Fruit fly (Drosophila melanogaster) whole organism, embryonic: ENCODE results near the gene Prp39.

ENCODE experiments used
- B-H1 ChIP-seq: fragments of 200-800 bp; sonication (Bioruptor generic); IDR thresholded peaks from 3 replicates; pipeline ENCODE4 v1.3.6; 2022; ENCODE audit warnings: missing biosample characterization, missing genetic modification characterization
- B-H2 ChIP-seq: fragments of 200-800 bp; sonication (Bioruptor generic); optimal IDR thresholded peaks from 2 replicates; lab custom pipeline; 2018; ENCODE audit warnings: missing biosample characterization, mild to moderate bottlenecking, missing genetic modification characterization
- BEAF-32 ChIP-seq: fragments of 200-800 bp; sonication (Bioruptor generic); optimal IDR thresholded peaks from 3 replicates; lab custom pipeline; 2017; ENCODE audit warnings: missing biosample characterization, missing genetic modification characterization, mild to moderate bottlenecking, moderate library complexity, missing genetic modification reagents
- CG10543 ChIP-seq: fragments of 200-800 bp; sonication (Bioruptor generic); optimal IDR thresholded peaks from 3 replicates; lab custom pipeline; 2017; ENCODE audit warnings: missing biosample characterization, mild to moderate bottlenecking, missing genetic modification characterization, moderate library complexity
- CG10565 ChIP-seq: fragments of 200-800 bp; sonication (Bioruptor generic); optimal IDR thresholded peaks from 3 replicates; lab custom pipeline; 2016; ENCODE audit warnings: missing biosample characterization, mild to moderate bottlenecking, missing genetic modification characterization
- CG10959 ChIP-seq: fragments of 200-800 bp; sonication (Bioruptor generic); IDR thresholded peaks from 2 replicates; pipeline ENCODE4 v1.3.6; 2022; ENCODE audit warnings: missing biosample characterization, missing genetic modification characterization
- CG13424 ChIP-seq: fragments of 200-800 bp; sonication (Bioruptor generic); optimal IDR thresholded peaks from 2 replicates; lab custom pipeline; 2019; ENCODE audit warnings: missing biosample characterization, mild to moderate bottlenecking, missing genetic modification characterization, moderate library complexity
- CG14860 ChIP-seq: fragments of 200-800 bp; sonication (Bioruptor generic); IDR thresholded peaks from 3 replicates; pipeline ENCODE4 v1.3.6; 2022; ENCODE audit warnings: missing biosample characterization, missing genetic modification characterization; ENCODE audit not compliant: partially characterized antibody
- CG14965 ChIP-seq: fragments of 200-800 bp; sonication (Bioruptor generic); optimal IDR thresholded peaks from 2 replicates; lab custom pipeline; 2016; ENCODE audit warnings: missing biosample characterization, missing genetic modification characterization, borderline replicate concordance
- CG17829 ChIP-seq: fragments of 200-800 bp; optimal IDR thresholded peaks from 2 replicates; lab custom pipeline; 2019; ENCODE audit warnings: missing biosample characterization, mild to moderate bottlenecking, missing genetic modification characterization, moderate library complexity
- CG18764 ChIP-seq: fragments of 200-800 bp; sonication (Bioruptor generic); optimal IDR thresholded peaks from 3 replicates; lab custom pipeline; 2016; ENCODE audit warnings: missing biosample characterization, missing genetic modification characterization
- CG2116 ChIP-seq: fragments of 200-800 bp; sonication (Bioruptor generic); optimal IDR thresholded peaks from 3 replicates; lab custom pipeline; 2018; ENCODE audit warnings: missing biosample characterization, mild to moderate bottlenecking, missing genetic modification characterization
- CG2120 ChIP-seq: fragments of 200-800 bp; sonication (Bioruptor generic); optimal IDR thresholded peaks from 3 replicates; lab custom pipeline; 2016; ENCODE audit warnings: missing biosample characterization, missing genetic modification characterization
- CG2129 ChIP-seq: fragments of 200-800 bp; sonication (Bioruptor generic); IDR thresholded peaks from 2 replicates; pipeline ENCODE4 v1.3.6; 2022; ENCODE audit warnings: missing biosample characterization, missing genetic modification characterization; ENCODE audit not compliant: partially characterized antibody
- CG3847 ChIP-seq: fragments of 200-800 bp; sonication (Bioruptor generic); IDR thresholded peaks from 2 replicates; pipeline ENCODE4 v1.3.6; 2022; ENCODE audit warnings: missing biosample characterization, missing genetic modification characterization
- CG6272 ChIP-seq: fragments of 200-800 bp; sonication (Bioruptor generic); IDR thresholded peaks from 2 replicates; pipeline ENCODE4 v1.3.6; 2022; ENCODE audit warnings: missing biosample characterization, missing genetic modification characterization
- CG7271 ChIP-seq: fragments of 200-800 bp; sonication (Bioruptor generic); optimal IDR thresholded peaks from 2 replicates; lab custom pipeline; 2018; ENCODE audit warnings: missing biosample characterization, mild to moderate bottlenecking, missing genetic modification characterization, moderate library complexity
- CG8924 ChIP-seq: fragments of 200-800 bp; optimal IDR thresholded peaks from 3 replicates; lab custom pipeline; 2019; ENCODE audit warnings: missing biosample characterization, mild to moderate bottlenecking, missing genetic modification characterization, moderate library complexity
- CG9932 ChIP-seq: fragments of 200-800 bp; sonication (Bioruptor generic); IDR thresholded peaks from 2 replicates; pipeline ENCODE4 v1.3.6; 2022; ENCODE audit warnings: missing biosample characterization, missing genetic modification characterization
- CoRest ChIP-seq: fragments of 200-800 bp; sonication (Bioruptor generic); optimal IDR thresholded peaks from 3 replicates; lab custom pipeline; 2018; ENCODE audit warnings: missing biosample characterization, mild to moderate bottlenecking, missing genetic modification characterization, moderate library complexity
- Drgx ChIP-seq: fragments of 200-800 bp; sonication (Bioruptor generic); IDR thresholded peaks from 2 replicates; pipeline ENCODE4 v1.3.6; 2022; ENCODE audit warnings: missing biosample characterization, missing genetic modification characterization
- Fer1 ChIP-seq: fragments of 200-800 bp; sonication (Bioruptor generic); optimal IDR thresholded peaks from 2 replicates; lab custom pipeline; 2017; ENCODE audit warnings: missing biosample characterization, mild to moderate bottlenecking, missing genetic modification characterization
- HLH4C ChIP-seq: fragments of 200-800 bp; sonication (Bioruptor generic); IDR thresholded peaks from 3 replicates; pipeline ENCODE4 v1.3.6; 2022; ENCODE audit warnings: missing biosample characterization, missing genetic modification characterization; ENCODE audit not compliant: partially characterized antibody
- Lhr ChIP-seq: fragments of 200-800 bp; sonication (Bioruptor generic); optimal IDR thresholded peaks from 3 replicates; lab custom pipeline; 2017; ENCODE audit warnings: mild to moderate bottlenecking, missing biosample characterization, missing genetic modification reagents, missing genetic modification characterization
- NFAT ChIP-seq: fragments of 200-800 bp; sonication (Bioruptor generic); IDR thresholded peaks from 2 replicates; pipeline ENCODE4 v1.3.6; 2022; ENCODE audit warnings: missing biosample characterization, missing genetic modification characterization
- Nf-YA ChIP-seq: fragments of 200-800 bp; sonication (Bioruptor generic); IDR thresholded peaks from 2 replicates; pipeline ENCODE4 v1.3.6; 2022; ENCODE audit warnings: missing biosample characterization, missing genetic modification characterization
- Pdp1 ChIP-seq, 2 experiments: fragments of 200-800 bp; sonication (Bioruptor generic); optimal IDR thresholded peaks; 3 replicates each; lab custom pipeline; 2016; ENCODE audit warnings: missing biosample characterization in 2 of 2, missing genetic modification characterization in 2 of 2, mild to moderate bottlenecking in 1 of 2, moderate library complexity in 1 of 2
- Poxn ChIP-seq: fragments of 200-800 bp; sonication (Bioruptor generic); IDR thresholded peaks from 2 replicates; pipeline ENCODE4 v1.3.6; 2022; ENCODE audit warnings: missing biosample characterization, missing genetic modification characterization
- TFAM ChIP-seq: fragments of 200-800 bp; sonication (Bioruptor generic); optimal IDR thresholded peaks from 2 replicates; lab custom pipeline; 2017; ENCODE audit warnings: missing biosample characterization, missing genetic modification characterization, inconsistent platforms
- Xbp1 ChIP-seq: fragments of 200-800 bp; sonication (Bioruptor generic); optimal IDR thresholded peaks from 3 replicates; lab custom pipeline; 2016; ENCODE audit warnings: missing biosample characterization, mild to moderate bottlenecking, missing genetic modification characterization
- bsh ChIP-seq, 2 experiments: fragments of 200-800 bp; sonication (Bioruptor generic); optimal IDR thresholded peaks; 2 replicates each; lab custom pipeline; 2017 to 2018; ENCODE audit warnings: mild to moderate bottlenecking in 2 of 2, missing biosample characterization in 2 of 2, missing genetic modification characterization in 2 of 2, moderate library complexity in 1 of 2
- cato ChIP-seq: fragments of 200-800 bp; sonication (Bioruptor generic); optimal IDR thresholded peaks from 2 replicates; lab custom pipeline; 2016; ENCODE audit warnings: missing biosample characterization, missing genetic modification characterization, borderline replicate concordance
- crc ChIP-seq: fragments of 200-800 bp; sonication (Bioruptor generic); optimal IDR thresholded peaks from 2 replicates; lab custom pipeline; 2016; ENCODE audit warnings: missing biosample characterization, missing genetic modification characterization
- ewg ChIP-seq: fragments of 200-800 bp; sonication (Bioruptor generic); optimal IDR thresholded peaks from 3 replicates; lab custom pipeline; 2017; ENCODE audit warnings: mild to moderate bottlenecking, missing biosample characterization, missing genetic modification reagents, missing genetic modification characterization
- fd102C ChIP-seq: fragments of 200-800 bp; sonication (Bioruptor generic); optimal IDR thresholded peaks from 2 replicates; lab custom pipeline; 2018; ENCODE audit warnings: missing biosample characterization, mild to moderate bottlenecking, missing genetic modification characterization, moderate library complexity
- fd64A ChIP-seq: fragments of 200-800 bp; sonication (Bioruptor generic); optimal IDR thresholded peaks from 3 replicates; lab custom pipeline; 2018; ENCODE audit warnings: missing biosample characterization, mild to moderate bottlenecking, missing genetic modification characterization
- fru ChIP-seq: fragments of >200 bp; optimal IDR thresholded peaks from 2 replicates; lab custom pipeline; 2017
- gro ChIP-seq: fragments of 200-800 bp; sonication (Bioruptor generic); optimal IDR thresholded peaks from 2 replicates; lab custom pipeline; 2016; ENCODE audit warnings: missing biosample characterization, missing genetic modification characterization
- gt ChIP-seq: fragments of 200-800 bp; sonication (Bioruptor generic); IDR thresholded peaks from 2 replicates; pipeline ENCODE4 v1.3.6; 2022; ENCODE audit warnings: missing biosample characterization, missing genetic modification characterization
- h ChIP-seq: fragments of >200 bp; optimal IDR thresholded peaks from 2 replicates; lab custom pipeline; 2017
- jumu ChIP-seq: fragments of 200-800 bp; sonication (Bioruptor generic); optimal IDR thresholded peaks from 3 replicates; lab custom pipeline; 2016; ENCODE audit warnings: missing biosample characterization, missing genetic modification characterization
- klu ChIP-seq: fragments of 200-800 bp; sonication (Bioruptor generic); IDR thresholded peaks from 2 replicates; pipeline ENCODE4 v1.3.6; 2022; ENCODE audit warnings: missing biosample characterization, missing genetic modification characterization
- mam ChIP-seq: fragments of 200-800 bp; sonication (Bioruptor generic); optimal IDR thresholded peaks from 3 replicates; lab custom pipeline; 2016; ENCODE audit warnings: missing biosample characterization, missing genetic modification characterization
- mld ChIP-seq: fragments of 200-800 bp; sonication (Bioruptor generic); IDR thresholded peaks from 3 replicates; pipeline ENCODE4 v1.3.6; 2022; ENCODE audit warnings: missing biosample characterization, missing genetic modification characterization; ENCODE audit not compliant: partially characterized antibody
- nerfin-2 ChIP-seq: fragments of 200-800 bp; sonication (Bioruptor generic); IDR thresholded peaks from 2 replicates; pipeline ENCODE4 v1.3.6; 2022; ENCODE audit warnings: missing biosample characterization, missing genetic modification characterization; ENCODE audit not compliant: partially characterized antibody
- nmo ChIP-seq: fragments of 200-800 bp; sonication (Bioruptor generic); optimal IDR thresholded peaks from 2 replicates; lab custom pipeline; 2018; ENCODE audit warnings: missing biosample characterization, mild to moderate bottlenecking, missing genetic modification characterization, moderate library complexity
- tup ChIP-seq: fragments of 200-800 bp; sonication (Bioruptor generic); optimal IDR thresholded peaks from 2 replicates; lab custom pipeline; 2016; ENCODE audit warnings: missing biosample characterization, mild to moderate bottlenecking, missing genetic modification characterization, moderate library complexity
- wor ChIP-seq: fragments of 200-800 bp; sonication (Bioruptor generic); IDR thresholded peaks from 2 replicates; pipeline ENCODE4 v1.3.6; 2022; ENCODE audit warnings: missing biosample characterization, missing genetic modification characterization
- yki ChIP-seq: fragments of >200 bp; optimal IDR thresholded peaks from 3 replicates; lab custom pipeline; 2018
- zfh2 ChIP-seq: fragments of 200-800 bp; sonication (Bioruptor generic); optimal IDR thresholded peaks from 2 replicates; lab custom pipeline; 2016; ENCODE audit warnings: missing biosample characterization, missing genetic modification characterization

The Prp39 gene

dm6 chr3R:28810942-28811676, 793 bp upstream of the Prp39 start, which contains the start of gene wdn (continued):
- no peak for TF ChIP-seq TFAM (GFP tag; lab: Kevin White, UChicago)
- no peak for TF ChIP-seq nmo
- TF ChIP-seq fd64A = no peak
- TF ChIP-seq cato = no peak
- no peak for TF ChIP-seq wor
- TF ChIP-seq CG7271 = no peak
- TF ChIP-seq CG9932 (GFP tag; lab: Robert Waterston, UW) = peak; percentile 32; the same call in 1 of the 2 replicates
- peak; percentile 5 for TF ChIP-seq mam (GFP tag; lab: Kevin White, UChicago)
- TF ChIP-seq Fer1 (GFP tag; lab: Kevin White, UChicago) = no peak
- no peak for TF ChIP-seq CG8924
- no peak for TF ChIP-seq CG18764 (GFP tag; lab: Kevin White, UChicago)
- TF ChIP-seq fd102C = no peak
- no peak for TF ChIP-seq nerfin-2 (GFP tag; lab: Robert Waterston, UW)
- no peak for TF ChIP-seq gro (GFP tag; lab: Kevin White, UChicago)
- TF ChIP-seq Xbp1 (GFP tag; lab: Kevin White, UChicago) = no peak
- no peak for TF ChIP-seq Lhr (GFP tag; lab: Kevin White, UChicago)
- TF ChIP-seq CG14860 (GFP tag; lab: Robert Waterston, UW) = no peak
- no peak for TF ChIP-seq h (lab: Kevin White, UChicago)
- TF ChIP-seq B-H1 (GFP tag; lab: Robert Waterston, UW) = no peak
- no peak for TF ChIP-seq B-H2 (GFP tag; lab: Kevin White, UChicago)
- TF ChIP-seq bsh (GFP tag; optimal IDR thresholded peaks at IDR 0.05; lab: Kevin White, UChicago) = no peak
- TF ChIP-seq CG6272 = no peak
- TF ChIP-seq CG14965 = no peak
- TF ChIP-seq BEAF-32 (GFP tag; lab: Kevin White, UChicago) = peak; percentile 17
- TF ChIP-seq CG2116 = no peak
- TF ChIP-seq CG10565 = no peak
- 0 out of 3 replicates have a peak, but pooled peaks have one; percentile 7 for TF ChIP-seq HLH4C (GFP tag; lab: Robert Waterston, UW)
- no peak for TF ChIP-seq gt
- no peak for TF ChIP-seq NFAT (GFP tag; lab: Robert Waterston, UW)
- no peak for TF ChIP-seq tup (GFP tag; lab: Kevin White, UChicago)
- no peak for TF ChIP-seq Poxn
- TF ChIP-seq CG10543 (GFP tag; lab: Kevin White, UChicago) = no peak
- TF ChIP-seq mld (GFP tag; lab: Robert Waterston, UW) = no peak
- peak; percentile 23 for TF ChIP-seq zfh2 (GFP tag; lab: Kevin White, UChicago)
- no peak for TF ChIP-seq CG2129 (GFP tag; lab: Robert Waterston, UW)
- no peak for TF ChIP-seq ewg (GFP tag; lab: Kevin White, UChicago)
- TF ChIP-seq klu = no peak
- no peak for TF ChIP-seq yki (lab: Kevin White, UChicago)
- TF ChIP-seq jumu (GFP tag; lab: Kevin White, UChicago) = peak; percentile 3
- no peak for TF ChIP-seq fru (lab: Kevin White, UChicago)
- peak in 1 of 2 experiments; percentile 38 for TF ChIP-seq Pdp1 (GFP tag; optimal IDR thresholded peaks at IDR 0.05; lab: Kevin White, UChicago)
- no peak for TF ChIP-seq CG2120 (GFP tag; lab: Kevin White, UChicago)
- TF ChIP-seq CoRest (tag; lab: Kevin White, UChicago) = no peak
- no peak for TF ChIP-seq Nf-YA (GFP tag; lab: Robert Waterston, UW)
- no peak for TF ChIP-seq CG3847 (GFP tag; lab: Robert Waterston, UW)
- TF ChIP-seq CG17829 = no peak
- TF ChIP-seq Drgx = no peak
- no peak for TF ChIP-seq CG13424 (tag; lab: Kevin White, UChicago)
- TF ChIP-seq CG10959 (GFP tag; lab: Robert Waterston, UW) = no peak
- TF ChIP-seq crc (GFP tag; lab: Kevin White, UChicago) = no peak
